Worm (Caenorhabditis elegans): ENCODE measurements around the gene R01H2.8.

The R01H2.8 gene

ce11 chrIII:7030044-7030804 is 38.6 kb upstream of the R01H2.8 start (continued):
- TF ChIP-seq unc-62 (GFP tag; optimal IDR thresholded peaks at IDR 0.05) (no peak), ceh-9 (tag; optimal IDR thresholded peaks at IDR 0.05) (no peak), elt-1 (tag; optimal IDR thresholded peaks at IDR 0.05) (no peak), jun-1 (tag; optimal IDR thresholded peaks at IDR 0.05) (no peak)

- TF ChIP-seq nhr-25 (tag; optimal IDR thresholded peaks at IDR 0.05) (peak; percentile 46), pha-4 (tag; optimal IDR thresholded peaks at IDR 0.05) (peak; percentile 19), ZK546.5 (tag; optimal IDR thresholded peaks at IDR 0.05) (no peak)
These were observed 36.8 kb upstream of the R01H2.8 start for ce11 chrIII:7032070-7032469.

ce11 chrIII:7034252-7035223 is 34.3 kb upstream of the R01H2.8 start:
- no peak for TF ChIP-seq daf-12 (tag; optimal IDR thresholded peaks at IDR 0.05)
- TF ChIP-seq egl-27 (tag; optimal IDR thresholded peaks at IDR 0.05): no peak
- TF ChIP-seq nhr-77 (tag; optimal IDR thresholded peaks at IDR 0.05): no peak
- TF ChIP-seq nhr-76 (tag; optimal IDR thresholded peaks at IDR 0.05): no peak
- TF ChIP-seq pha-4 (tag; optimal IDR thresholded peaks at IDR 0.05): no peak
- no peak for TF ChIP-seq nhr-28 (tag; optimal IDR thresholded peaks at IDR 0.05)
- no peak for TF ChIP-seq ceh-28 (tag; optimal IDR thresholded peaks at IDR 0.05)
- no peak for TF ChIP-seq snpc-4 (tag; optimal IDR thresholded peaks at IDR 0.05)

ce11 chrIII:7045643-7046042 is 23.2 kb upstream of the R01H2.8 start, which contains the start of gene R01H2.7:
TSS of gene R01H2.7 (minus strand) at chrIII:7045743.
- TF ChIP-seq nhr-237 (tag; optimal IDR thresholded peaks at IDR 0.05): no peak

ce11 chrIII:7056241-7056640 is 12.6 kb upstream of the R01H2.8 start, which contains the start of gene R01H2.2:
TSS of gene R01H2.2 (plus strand) at chrIII:7056541.
- TF ChIP-seq ztf-4 (tag; optimal IDR thresholded peaks at IDR 0.05) (no peak), nhr-11 (tag; optimal IDR thresholded peaks at IDR 0.05) (no peak), ceh-28 (tag; optimal IDR thresholded peaks at IDR 0.05) (no peak), nhr-43 (tag; optimal IDR thresholded peaks at IDR 0.05; ENCODE audit: poor library complexity, severe bottlenecking) (no peak), lin-15B (tag; optimal IDR thresholded peaks at IDR 0.05) (no peak), elt-2 (tag; optimal IDR thresholded peaks at IDR 0.05) (no peak), snpc-4 (tag; optimal IDR thresholded peaks at IDR 0.05) (no peak), egl-27 (tag; optimal IDR thresholded peaks at IDR 0.05) (no peak), ama-1 (optimal IDR thresholded peaks at IDR 0.05) (no peak), aly-2 (tag; optimal IDR thresholded peaks at IDR 0.05) (no peak), fkh-10 (GFP tag; optimal IDR thresholded peaks at IDR 0.05) (no peak), ztf-11 (tag; optimal IDR thresholded peaks at IDR 0.05) (no peak), unc-62 (GFP tag; optimal IDR thresholded peaks at IDR 0.05) (no peak), nfya-1 (tag; optimal IDR thresholded peaks at IDR 0.05; ENCODE audit: insufficient read depth) (no peak), jun-1 (tag; optimal IDR thresholded peaks at IDR 0.05) (no peak)

- TF ChIP-seq nhr-28 (tag; optimal IDR thresholded peaks at IDR 0.05): no peak
- TF ChIP-seq tbx-2 (tag; optimal IDR thresholded peaks at IDR 0.05): no peak
- TF ChIP-seq fos-1 (tag; optimal IDR thresholded peaks at IDR 0.05): no peak
- TF ChIP-seq nfya-1 (tag; optimal IDR thresholded peaks at IDR 0.05; ENCODE audit: insufficient read depth): no peak
- TF ChIP-seq lsy-12 (tag; optimal IDR thresholded peaks at IDR 0.05): no peak
- no peak for TF ChIP-seq fkh-2 (tag; optimal IDR thresholded peaks at IDR 0.05)
- TF ChIP-seq nhr-76 (tag; optimal IDR thresholded peaks at IDR 0.05): no peak
- no peak for TF ChIP-seq sea-2 (GFP tag; optimal IDR thresholded peaks at IDR 0.05)
- no peak for TF ChIP-seq nhr-12 (tag; optimal IDR thresholded peaks at IDR 0.05)
- no peak for TF ChIP-seq fkh-10 (GFP tag; optimal IDR thresholded peaks at IDR 0.05)
- no peak for TF ChIP-seq pha-4 (tag; optimal IDR thresholded peaks at IDR 0.05)
These were observed 8.2 kb upstream of the R01H2.8 start, which contains the start of gene egg-2 for ce11 chrIII:7060531-7061095. TSS of gene egg-2 (minus strand) at chrIII:7060583.

Data from whole organism, L3 larva.